Fruit fly (Drosophila melanogaster) whole organism, embryonic: Measurements from ENCODE around the gene CG2839.

Experiments
- Atf3 ChIP-seq: fragments of 200-800 bp; sonication (Bioruptor generic); optimal IDR thresholded peaks from 3 replicates; lab custom pipeline; 2016; ENCODE audit warnings: missing biosample characterization, missing genetic modification characterization
- Atf6 ChIP-seq: fragments of 200-800 bp; sonication (Bioruptor generic); IDR thresholded peaks from 2 replicates; pipeline ENCODE4 v1.3.6; 2022; ENCODE audit warnings: missing biosample characterization, missing genetic modification characterization
- CG10209 ChIP-seq: fragments of 200-800 bp; sonication (Bioruptor generic); optimal IDR thresholded peaks from 3 replicates; lab custom pipeline; 2017; ENCODE audit warnings: missing biosample characterization, mild to moderate bottlenecking, missing genetic modification characterization, missing genetic modification reagents
- CG12391 ChIP-seq: fragments of 200-800 bp; sonication (Bioruptor generic); optimal IDR thresholded peaks from 3 replicates; lab custom pipeline; 2018; ENCODE audit warnings: missing biosample characterization, mild to moderate bottlenecking, missing genetic modification characterization, moderate library complexity
- CG12744 ChIP-seq: fragments of 200-800 bp; sonication (Bioruptor generic); optimal IDR thresholded peaks from 2 replicates; lab custom pipeline; 2016; ENCODE audit warnings: missing biosample characterization, missing genetic modification characterization
- CG13287 ChIP-seq: fragments of 200-800 bp; sonication (Bioruptor generic); IDR thresholded peaks from 2 replicates; pipeline ENCODE4 v1.3.6; 2022; ENCODE audit warnings: missing biosample characterization, missing genetic modification characterization; ENCODE audit not compliant: partially characterized antibody
- CG14014 ChIP-seq: fragments of 200-800 bp; sonication (Bioruptor generic); IDR thresholded peaks from 2 replicates; pipeline ENCODE4 v1.3.6; 2022; ENCODE audit warnings: missing biosample characterization, missing genetic modification characterization
- CG17361 ChIP-seq: fragments of 200-800 bp; sonication (Bioruptor generic); IDR thresholded peaks from 3 replicates; pipeline ENCODE4 v1.3.6; 2022; ENCODE audit warnings: missing biosample characterization, missing genetic modification characterization
- CG1792 ChIP-seq: fragments of 200-800 bp; sonication (Bioruptor generic); optimal IDR thresholded peaks from 2 replicates; lab custom pipeline; 2016; ENCODE audit warnings: missing biosample characterization, missing genetic modification characterization
- CG18764 ChIP-seq: fragments of 200-800 bp; sonication (Bioruptor generic); optimal IDR thresholded peaks from 3 replicates; lab custom pipeline; 2016; ENCODE audit warnings: missing biosample characterization, missing genetic modification characterization
- CG2129 ChIP-seq: fragments of 200-800 bp; sonication (Bioruptor generic); IDR thresholded peaks from 2 replicates; pipeline ENCODE4 v1.3.6; 2022; ENCODE audit warnings: missing biosample characterization, missing genetic modification characterization; ENCODE audit not compliant: partially characterized antibody
- CG2202 ChIP-seq: fragments of 200-800 bp; sonication (Bioruptor generic); optimal IDR thresholded peaks from 2 replicates; lab custom pipeline; 2018; ENCODE audit warnings: missing biosample characterization, mild to moderate bottlenecking, missing genetic modification characterization
- CG2678 ChIP-seq: fragments of 200-800 bp; sonication (Bioruptor generic); optimal IDR thresholded peaks from 3 replicates; lab custom pipeline; 2019; ENCODE audit warnings: missing biosample characterization, mild to moderate bottlenecking, missing genetic modification characterization, moderate library complexity
- CG30431 ChIP-seq: fragments of 200-800 bp; sonication (Bioruptor generic); optimal IDR thresholded peaks from 2 replicates; lab custom pipeline; 2017; ENCODE audit warnings: missing biosample characterization, missing genetic modification characterization
- CG3065 ChIP-seq: fragments of 200-800 bp; sonication (Bioruptor generic); optimal IDR thresholded peaks from 2 replicates; lab custom pipeline; 2016; ENCODE audit warnings: missing biosample characterization, missing genetic modification characterization
- CG31388 ChIP-seq: fragments of 200-800 bp; sonication (Bioruptor generic); optimal IDR thresholded peaks from 2 replicates; lab custom pipeline; 2016; ENCODE audit warnings: missing biosample characterization, missing genetic modification characterization
- CG3163 ChIP-seq: fragments of 200-800 bp; sonication (Bioruptor generic); optimal IDR thresholded peaks from 3 replicates; lab custom pipeline; 2016; ENCODE audit warnings: missing biosample characterization, missing genetic modification characterization
- CG3726 ChIP-seq: fragments of 200-800 bp; sonication (Bioruptor generic); IDR thresholded peaks from 3 replicates; pipeline ENCODE4, ENCODE4 v1.3.6; 2022; ENCODE audit warnings: missing biosample characterization, missing genetic modification characterization
- CG4282 ChIP-seq: fragments of 200-800 bp; sonication (Bioruptor generic); optimal IDR thresholded peaks from 2 replicates; lab custom pipeline; 2016; ENCODE audit warnings: missing biosample characterization, missing genetic modification characterization
- CG4854 ChIP-seq: fragments of 200-800 bp; sonication (Bioruptor generic); optimal IDR thresholded peaks from 2 replicates; lab custom pipeline; 2016; ENCODE audit warnings: missing biosample characterization, missing genetic modification characterization, inconsistent platforms
- CG7556 ChIP-seq: fragments of 200-800 bp; sonication (Bioruptor generic); optimal IDR thresholded peaks from 2 replicates; lab custom pipeline; 2017; ENCODE audit warnings: missing biosample characterization, mild to moderate bottlenecking, missing genetic modification characterization
- CG7786 ChIP-seq: fragments of 200-800 bp; sonication (Bioruptor generic); optimal IDR thresholded peaks from 2 replicates; lab custom pipeline; 2016; ENCODE audit warnings: missing biosample characterization, missing genetic modification characterization
- CHES-1-like ChIP-seq: fragments of 200-800 bp; sonication (Bioruptor generic); optimal IDR thresholded peaks from 2 replicates; lab custom pipeline; 2016; ENCODE audit warnings: missing biosample characterization, missing genetic modification characterization
- Chrac-16 ChIP-seq: fragments of 200-800 bp; sonication (Bioruptor generic); optimal IDR thresholded peaks from 3 replicates; lab custom pipeline; 2016; ENCODE audit warnings: missing biosample characterization, missing genetic modification characterization
- Drgx ChIP-seq: fragments of 200-800 bp; sonication (Bioruptor generic); IDR thresholded peaks from 2 replicates; pipeline ENCODE4 v1.3.6; 2022; ENCODE audit warnings: missing biosample characterization, missing genetic modification characterization
- Ets65A ChIP-seq: fragments of 200-800 bp; sonication (Bioruptor generic); peaks from one replicate; lab custom pipeline; 2016; ENCODE audit warnings: missing biosample characterization, missing genetic modification characterization
- Fer2 ChIP-seq: fragments of 200-800 bp; sonication (Bioruptor generic); optimal IDR thresholded peaks from 2 replicates; lab custom pipeline; 2018; ENCODE audit warnings: missing biosample characterization, mild to moderate bottlenecking, missing genetic modification characterization, moderate library complexity
- Hmr ChIP-seq: fragments of 200-800 bp; sonication (Bioruptor generic); optimal IDR thresholded peaks from 3 replicates; lab custom pipeline; 2017; ENCODE audit warnings: mild to moderate bottlenecking, missing biosample characterization, missing genetic modification reagents, missing genetic modification characterization
- Hr39 ChIP-seq: fragments of >200 bp; optimal IDR thresholded peaks from 2 replicates; lab custom pipeline; 2017
- Lhr ChIP-seq: fragments of 200-800 bp; sonication (Bioruptor generic); optimal IDR thresholded peaks from 3 replicates; lab custom pipeline; 2017; ENCODE audit warnings: mild to moderate bottlenecking, missing biosample characterization, missing genetic modification reagents, missing genetic modification characterization
- Nf-YB ChIP-seq: fragments of 200-800 bp; sonication (Bioruptor generic); optimal IDR thresholded peaks from 3 replicates; lab custom pipeline; 2019; ENCODE audit warnings: missing biosample characterization, mild to moderate bottlenecking, missing genetic modification characterization, moderate library complexity
- Opbp ChIP-seq: fragments of 200-800 bp; sonication (Bioruptor generic); IDR thresholded peaks from 3 replicates; pipeline ENCODE4 v1.3.6; 2022; ENCODE audit warnings: missing biosample characterization, missing genetic modification characterization; ENCODE audit not compliant: partially characterized antibody
- Rfx ChIP-seq: fragments of 200-800 bp; sonication (Bioruptor generic); IDR thresholded peaks from 2 replicates; pipeline ENCODE4 v1.3.6; 2022; ENCODE audit warnings: missing biosample characterization, missing genetic modification characterization
- Ssrp ChIP-seq: fragments of 200-800 bp; sonication (Bioruptor generic); optimal IDR thresholded peaks from 2 replicates; lab custom pipeline; 2018; ENCODE audit warnings: missing biosample characterization, mild to moderate bottlenecking, missing genetic modification characterization, moderate library complexity
- Vsx1 ChIP-seq: fragments of 200-800 bp; sonication (Bioruptor generic); optimal IDR thresholded peaks from 2 replicates; lab custom pipeline; 2017; ENCODE audit warnings: missing biosample characterization, mild to moderate bottlenecking, missing genetic modification characterization, missing genetic modification reagents
- aop ChIP-seq: fragments of 200-800 bp; sonication (Bioruptor generic); IDR thresholded peaks from 2 replicates; pipeline ENCODE4 v1.3.6; 2022; ENCODE audit warnings: missing biosample characterization, missing genetic modification characterization
- da ChIP-seq: fragments of 200-800 bp; sonication (Bioruptor generic); optimal IDR thresholded peaks from 2 replicates; lab custom pipeline; 2016; ENCODE audit warnings: missing biosample characterization, missing genetic modification characterization
- dpn ChIP-seq, 2 experiments: fragments of 200-800 bp; sonication (Bioruptor generic); optimal IDR thresholded peaks; 3 replicates each; lab custom pipeline; 2016; ENCODE audit warnings: missing biosample characterization in 2 of 2, missing genetic modification characterization in 2 of 2
- emc ChIP-seq: fragments of 200-800 bp; sonication (Bioruptor generic); optimal IDR thresholded peaks from 2 replicates; lab custom pipeline; 2016; ENCODE audit warnings: missing biosample characterization, missing genetic modification characterization
- gsb ChIP-seq: fragments of 200-800 bp; sonication (Bioruptor generic); IDR thresholded peaks from 2 replicates; pipeline ENCODE4 v1.3.6; 2022; ENCODE audit warnings: missing biosample characterization, missing genetic modification characterization
- gsb-n ChIP-seq: fragments of 200-800 bp; sonication (Bioruptor generic); optimal IDR thresholded peaks from 3 replicates; lab custom pipeline; 2018; ENCODE audit warnings: missing biosample characterization, mild to moderate bottlenecking, missing genetic modification characterization
- insv ChIP-seq, 2 experiments: fragments of 200-800 bp; sonication (Bioruptor generic); optimal IDR thresholded peaks; 3 replicates each; lab custom pipeline; 2016 to 2018; ENCODE audit warnings: missing biosample characterization in 2 of 2, missing genetic modification characterization in 2 of 2
- jigr1 ChIP-seq: fragments of 200-800 bp; sonication (Bioruptor generic); IDR thresholded peaks from 3 replicates; pipeline ENCODE4 v1.3.6; 2022; ENCODE audit warnings: missing biosample characterization, missing genetic modification characterization
- jumu ChIP-seq: fragments of 200-800 bp; sonication (Bioruptor generic); optimal IDR thresholded peaks from 3 replicates; lab custom pipeline; 2016; ENCODE audit warnings: missing biosample characterization, missing genetic modification characterization
- nom ChIP-seq: fragments of 200-800 bp; sonication (Bioruptor generic); optimal IDR thresholded peaks from 2 replicates; lab custom pipeline; 2017; ENCODE audit warnings: missing biosample characterization, missing genetic modification characterization, mild to moderate bottlenecking, moderate library complexity, missing genetic modification reagents
- otp ChIP-seq: fragments of 200-800 bp; sonication (Bioruptor generic); IDR thresholded peaks from 3 replicates; pipeline ENCODE4, ENCODE4 v1.3.6; 2022; ENCODE audit warnings: missing biosample characterization, missing genetic modification characterization
- row ChIP-seq: fragments of 200-800 bp; sonication (Bioruptor generic); IDR thresholded peaks from 3 replicates; pipeline ENCODE4 v1.3.6; 2022; ENCODE audit warnings: missing biosample characterization, missing genetic modification characterization
- tx ChIP-seq: fragments of 200-800 bp; sonication (Bioruptor generic); optimal IDR thresholded peaks from 2 replicates; lab custom pipeline; 2016; ENCODE audit warnings: missing biosample characterization, missing genetic modification characterization
- unpg ChIP-seq: fragments of 200-800 bp; sonication (Bioruptor generic); optimal IDR thresholded peaks from 3 replicates; lab custom pipeline; 2018; ENCODE audit warnings: missing biosample characterization, mild to moderate bottlenecking, missing genetic modification characterization, moderate library complexity
- wdn ChIP-seq: fragments of 200-800 bp; sonication (Bioruptor generic); IDR thresholded peaks from 2 replicates; pipeline ENCODE4 v1.3.6; 2022; ENCODE audit warnings: missing biosample characterization, missing genetic modification characterization
- zfh2 ChIP-seq: fragments of 200-800 bp; sonication (Bioruptor generic); optimal IDR thresholded peaks from 2 replicates; lab custom pipeline; 2016; ENCODE audit warnings: missing biosample characterization, missing genetic modification characterization

The CG2839 gene

dm6 chr2L:606165-606564, 19.3 kb upstream of the CG2839 start (continued):
- TF ChIP-seq CG2202 (peak; percentile 39), Atf6 (GFP tag; lab: Robert Waterston, UW) (no peak), jumu (GFP tag; lab: Kevin White, UChicago) (no peak), gsb-n (peak; percentile 35), emc (GFP tag; lab: Kevin White, UChicago) (no peak), Lhr (GFP tag; lab: Kevin White, UChicago) (no peak), CG2678 (no peak), CG12744 (GFP tag; lab: Kevin White, UChicago) (no peak), CG18764 (GFP tag; lab: Kevin White, UChicago) (peak; percentile 12), Rfx (GFP tag; lab: Robert Waterston, UW) (no peak), zfh2 (GFP tag; lab: Kevin White, UChicago) (no peak), row (GFP tag; lab: Robert Waterston, UW) (peak; percentile 57; the same call in 2 of the 3 replicates), CG7556 (no peak), CG1792 (no peak), Ssrp (peak; percentile 44), Fer2 (tag; lab: Kevin White, UChicago) (no peak), gsb (GFP tag; lab: Robert Waterston, UW) (no peak), CG31388 (GFP tag; lab: Kevin White, UChicago) (no peak), CG3726 (GFP tag; lab: Robert Waterston, UW) (no peak), CG3065 (GFP tag; lab: Kevin White, UChicago) (no peak), CG14014 (GFP tag; lab: Robert Waterston, UW) (0 out of 2 replicates have a peak, but pooled peaks have one; percentile 12)

- no peak for TF ChIP-seq da
- TF ChIP-seq dpn (GFP tag; optimal IDR thresholded peaks at IDR 0.05; lab: Kevin White, UChicago), result no peak
Observed at dm6 chr2L:606952-607351, 18.5 kb upstream of the CG2839 start.

- TF ChIP-seq Atf3 (GFP tag; lab: Kevin White, UChicago) (no peak), CG4282 (GFP tag; lab: Kevin White, UChicago) (no peak), aop (GFP tag; lab: Robert Waterston, UW) (no peak), Hr39 (lab: Kevin White, UChicago) (no peak), Ets65A (GFP tag; lab: Kevin White, UChicago) (peak; percentile 56), CG13287 (GFP tag; lab: Robert Waterston, UW) (no peak), CG7786 (GFP tag; lab: Kevin White, UChicago) (no peak), CG4854 (no peak), CG17361 (0 out of 3 replicates have a peak, but pooled peaks have one; percentile 24), Opbp (GFP tag; lab: Robert Waterston, UW) (no peak), Chrac-16 (no peak), tx (no peak), Nf-YB (GFP tag; lab: Kevin White, UChicago) (no peak), otp (GFP tag; lab: Robert Waterston, UW) (no peak), CG12391 (no peak), CG30431 (GFP tag; lab: Kevin White, UChicago) (no peak), wdn (GFP tag; lab: Robert Waterston, UW) (no peak), Drgx (peak; percentile 62), CG10209 (GFP tag; lab: Kevin White, UChicago) (no peak), CG3163 (no peak), Hmr (no peak), jigr1 (GFP tag; lab: Robert Waterston, UW) (no peak), Vsx1 (GFP tag; lab: Kevin White, UChicago) (no peak), nom (peak; percentile 56), insv (GFP tag; optimal IDR thresholded peaks at IDR 0.05; lab: Kevin White, UChicago) (no peak), CHES-1-like (GFP tag; lab: Kevin White, UChicago) (no peak), CG2129 (GFP tag; lab: Robert Waterston, UW) (no peak), unpg (GFP tag; lab: Kevin White, UChicago) (no peak)
Observed at dm6 chr2L:608143-608542, 17.3 kb upstream of the CG2839 start.
